3 worm cellular contexts compared by ENCODE assay signal in the genomic region with DNA sequence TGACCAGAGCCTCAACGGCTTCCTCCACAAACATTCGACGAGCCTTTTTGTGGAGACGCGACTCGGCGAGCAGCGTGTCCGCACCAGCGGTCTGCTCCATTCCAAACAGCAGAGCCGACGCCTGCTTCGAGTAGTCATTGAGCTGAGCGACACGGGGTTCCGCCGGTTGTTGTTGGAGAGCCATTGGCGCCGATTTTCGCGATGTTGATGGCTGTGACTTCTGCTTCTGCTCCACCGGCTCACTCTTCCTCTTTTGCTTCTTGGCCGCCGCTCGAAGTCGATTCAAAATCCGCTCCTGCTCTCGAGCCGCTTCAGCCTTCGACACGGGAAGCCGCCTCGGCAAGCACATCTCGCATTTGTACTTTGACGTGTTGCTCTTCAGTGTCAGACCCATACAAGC.
TF ChIP-seq lines count a peak whose summit lies in the region.

No protein-coding gene starts in this region.

TF ChIP-seq in whole organism, L4 larva, 104 proteins besides CTCF, POLR2A, EP300 and RAD21:
- TF ChIP-seq set-16 (GFP tag; IDR thresholded peaks at IDR 0.05; lab: Robert Waterston, UW) (peak; percentile 88), egl-43 (GFP tag; IDR thresholded peaks at IDR 0.05; lab: Robert Waterston, UW) (peak; percentile 22; the same call in 1 of the 2 replicates)

TF ChIP-seq in whole organism, midembryonic, 9 proteins besides CTCF, POLR2A, EP300 and RAD21:
- TF ChIP-seq flt-1 (GFP tag; IDR thresholded peaks at IDR 0.05; lab: Robert Waterston, UW): 0 out of 2 replicates have a peak, but pooled peaks have one; percentile 12

TF ChIP-seq in whole organism, young adult, 124 proteins besides CTCF, POLR2A, EP300 and RAD21:
- TF ChIP-seq pbrm-1 (GFP tag; IDR thresholded peaks at IDR 0.05; lab: Robert Waterston, UW): 0 out of 2 replicates have a peak, but pooled peaks have one; percentile 12
- TF ChIP-seq egrh-3 (GFP tag; IDR thresholded peaks at IDR 0.05; lab: Robert Waterston, UW): 0 out of 2 replicates have a peak, but pooled peaks have one; percentile 71
TF ChIP-seq in whole organism, young adult: peak in this region for 2; not testable (repeated sequence) for 122.
